Fruit fly (Drosophila melanogaster) whole organism, embryonic: Measurements from ENCODE around the gene Orp8.

Experiments
- ATbp ChIP-seq: fragments of 200-800 bp; sonication (Bioruptor generic); optimal IDR thresholded peaks from 2 replicates; lab custom pipeline; 2017; ENCODE audit warnings: missing biosample characterization, mild to moderate bottlenecking, missing genetic modification characterization, missing genetic modification reagents
- B-H2 ChIP-seq: fragments of 200-800 bp; sonication (Bioruptor generic); optimal IDR thresholded peaks from 2 replicates; lab custom pipeline; 2018; ENCODE audit warnings: missing biosample characterization, mild to moderate bottlenecking, missing genetic modification characterization
- Bteb2 ChIP-seq: fragments of 200-800 bp; sonication (Bioruptor generic); optimal IDR thresholded peaks from 2 replicates; lab custom pipeline; 2016; ENCODE audit warnings: missing biosample characterization, missing genetic modification characterization
- CG10543 ChIP-seq: fragments of 200-800 bp; sonication (Bioruptor generic); optimal IDR thresholded peaks from 3 replicates; lab custom pipeline; 2017; ENCODE audit warnings: missing biosample characterization, mild to moderate bottlenecking, missing genetic modification characterization, moderate library complexity
- CG10565 ChIP-seq: fragments of 200-800 bp; sonication (Bioruptor generic); optimal IDR thresholded peaks from 3 replicates; lab custom pipeline; 2016; ENCODE audit warnings: missing biosample characterization, mild to moderate bottlenecking, missing genetic modification characterization
- CG10979 ChIP-seq: fragments of 200-800 bp; sonication (Bioruptor generic); optimal IDR thresholded peaks from 2 replicates; lab custom pipeline; 2018; ENCODE audit warnings: missing biosample characterization, mild to moderate bottlenecking, missing genetic modification characterization, moderate library complexity
- CG1233 ChIP-seq: fragments of 200-800 bp; sonication (Bioruptor generic); optimal IDR thresholded peaks from 4 replicates; lab custom pipeline; 2018; ENCODE audit warnings: missing biosample characterization, mild to moderate bottlenecking, missing genetic modification characterization
- CG17829 ChIP-seq: fragments of 200-800 bp; optimal IDR thresholded peaks from 2 replicates; lab custom pipeline; 2019; ENCODE audit warnings: missing biosample characterization, mild to moderate bottlenecking, missing genetic modification characterization, moderate library complexity
- CG2199 ChIP-seq: fragments of 200-800 bp; sonication (Bioruptor generic); IDR thresholded peaks from 3 replicates; pipeline ENCODE4 v1.3.6; 2022; ENCODE audit warnings: missing biosample characterization, missing genetic modification characterization
- CG32772 ChIP-seq: fragments of 200-800 bp; sonication (Bioruptor generic); IDR thresholded peaks from 2 replicates; pipeline ENCODE4 v1.3.6; 2022; ENCODE audit warnings: missing biosample characterization, missing genetic modification characterization
- CG3281 ChIP-seq: fragments of 200-800 bp; sonication (Bioruptor generic); optimal IDR thresholded peaks from 3 replicates; lab custom pipeline; 2017; ENCODE audit warnings: missing biosample characterization, mild to moderate bottlenecking, missing genetic modification characterization
- CG34422 ChIP-seq: fragments of 200-800 bp; sonication (Bioruptor generic); IDR thresholded peaks from 3 replicates; pipeline ENCODE4 v1.3.6; 2022; ENCODE audit warnings: missing biosample characterization, missing genetic modification characterization
- CG3726 ChIP-seq: fragments of 200-800 bp; sonication (Bioruptor generic); IDR thresholded peaks from 3 replicates; pipeline ENCODE4, ENCODE4 v1.3.6; 2022; ENCODE audit warnings: missing biosample characterization, missing genetic modification characterization
- CG43689 ChIP-seq: fragments of 200-800 bp; sonication (Bioruptor generic); IDR thresholded peaks from 2 replicates; pipeline ENCODE4 v1.3.6; 2022; ENCODE audit warnings: missing biosample characterization, missing genetic modification characterization
- CG5245 ChIP-seq: fragments of 200-800 bp; sonication (Bioruptor generic); optimal IDR thresholded peaks from 3 replicates; lab custom pipeline; 2016; ENCODE audit warnings: missing biosample characterization, missing genetic modification characterization
- CG6175 ChIP-seq: fragments of 200-800 bp; sonication (Bioruptor generic); IDR thresholded peaks from 3 replicates; pipeline ENCODE4 v1.3.6; 2022; ENCODE audit warnings: missing biosample characterization, missing genetic modification characterization
- CG6683 ChIP-seq: fragments of 200-800 bp; sonication (Bioruptor generic); optimal IDR thresholded peaks from 2 replicates; lab custom pipeline; 2017; ENCODE audit warnings: missing biosample characterization, mild to moderate bottlenecking, missing genetic modification characterization, missing genetic modification reagents
- CG7556 ChIP-seq: fragments of 200-800 bp; sonication (Bioruptor generic); optimal IDR thresholded peaks from 2 replicates; lab custom pipeline; 2017; ENCODE audit warnings: missing biosample characterization, mild to moderate bottlenecking, missing genetic modification characterization
- CG7839 ChIP-seq: fragments of 200-800 bp; sonication (Bioruptor generic); optimal IDR thresholded peaks from 3 replicates; lab custom pipeline; 2018; ENCODE audit warnings: missing biosample characterization, mild to moderate bottlenecking, missing genetic modification characterization, moderate library complexity
- CG8388 ChIP-seq: fragments of 200-800 bp; sonication (Bioruptor generic); optimal IDR thresholded peaks from 2 replicates; lab custom pipeline; 2019; ENCODE audit warnings: missing biosample characterization, mild to moderate bottlenecking, missing genetic modification characterization, moderate library complexity
- CG8924 ChIP-seq: fragments of 200-800 bp; optimal IDR thresholded peaks from 3 replicates; lab custom pipeline; 2019; ENCODE audit warnings: missing biosample characterization, mild to moderate bottlenecking, missing genetic modification characterization, moderate library complexity
- CG9215 ChIP-seq: fragments of 200-800 bp; sonication (Bioruptor generic); IDR thresholded peaks from 2 replicates; pipeline ENCODE4 v1.3.6; 2022; ENCODE audit warnings: missing biosample characterization, missing genetic modification characterization
- CrebB ChIP-seq: fragments of 200-800 bp; sonication (Bioruptor generic); optimal IDR thresholded peaks from 3 replicates; lab custom pipeline; 2018; ENCODE audit warnings: missing biosample characterization, mild to moderate bottlenecking, missing genetic modification characterization
- Dp ChIP-seq: fragments of 200-800 bp; sonication (Bioruptor generic); optimal IDR thresholded peaks from 2 replicates; lab custom pipeline; 2018; ENCODE audit warnings: missing biosample characterization, mild to moderate bottlenecking, missing genetic modification characterization, moderate library complexity
- Drgx ChIP-seq: fragments of 200-800 bp; sonication (Bioruptor generic); IDR thresholded peaks from 2 replicates; pipeline ENCODE4 v1.3.6; 2022; ENCODE audit warnings: missing biosample characterization, missing genetic modification characterization
- Elba2 ChIP-seq: fragments of 200-800 bp; sonication (Bioruptor generic); optimal IDR thresholded peaks from 3 replicates; lab custom pipeline; 2016; ENCODE audit warnings: missing biosample characterization, missing genetic modification characterization
- Lpt ChIP-seq: fragments of >200 bp; optimal IDR thresholded peaks from 2 replicates; lab custom pipeline; 2018; ENCODE audit warnings: missing biosample characterization, missing genetic modification characterization
- Med ChIP-seq: fragments of 200-800 bp; sonication (Bioruptor generic); peaks from one replicate; lab custom pipeline; 2016; ENCODE audit warnings: missing biosample characterization, missing genetic modification characterization, mild to moderate bottlenecking, inconsistent platforms, moderate library complexity
- Nf-YB ChIP-seq: fragments of 200-800 bp; sonication (Bioruptor generic); optimal IDR thresholded peaks from 3 replicates; lab custom pipeline; 2019; ENCODE audit warnings: missing biosample characterization, mild to moderate bottlenecking, missing genetic modification characterization, moderate library complexity
- Pdp1 ChIP-seq, 2 experiments: fragments of 200-800 bp; sonication (Bioruptor generic); optimal IDR thresholded peaks; 3 replicates each; lab custom pipeline; 2016; ENCODE audit warnings: missing biosample characterization in 2 of 2, missing genetic modification characterization in 2 of 2, mild to moderate bottlenecking in 1 of 2, moderate library complexity in 1 of 2
- Spps ChIP-seq: fragments of 200-800 bp; sonication (Bioruptor generic); optimal IDR thresholded peaks from 2 replicates; lab custom pipeline; 2018; ENCODE audit warnings: missing biosample characterization, mild to moderate bottlenecking, missing genetic modification characterization
- bcd ChIP-seq: fragments of 200-800 bp; sonication (Bioruptor generic); optimal IDR thresholded peaks from 2 replicates; lab custom pipeline; 2017; ENCODE audit warnings: missing biosample characterization, mild to moderate bottlenecking, missing genetic modification characterization
- cad ChIP-seq: fragments of >200 bp; optimal IDR thresholded peaks from 2 replicates; lab custom pipeline; 2017; ENCODE audit warnings: missing biosample characterization, missing genetic modification characterization
- corto ChIP-seq: fragments of 200-800 bp; sonication (Bioruptor generic); optimal IDR thresholded peaks from 2 replicates; lab custom pipeline; 2016; ENCODE audit warnings: missing biosample characterization, mild to moderate bottlenecking, missing genetic modification characterization, moderate library complexity
- fd96Cb ChIP-seq: fragments of 200-800 bp; sonication (Bioruptor generic); optimal IDR thresholded peaks from 2 replicates; lab custom pipeline; 2018; ENCODE audit warnings: missing biosample characterization, mild to moderate bottlenecking, missing genetic modification characterization, moderate library complexity
- ftz-f1 ChIP-seq: fragments of 200-800 bp; sonication (Bioruptor generic); optimal IDR thresholded peaks from 2 replicates; lab custom pipeline; 2016; ENCODE audit warnings: missing biosample characterization, missing genetic modification characterization
- gfzf ChIP-seq: fragments of 200-800 bp; sonication (Bioruptor generic); optimal IDR thresholded peaks from 2 replicates; lab custom pipeline; 2016; ENCODE audit warnings: missing biosample characterization, mild to moderate bottlenecking, missing genetic modification characterization, moderate library complexity
- jigr1 ChIP-seq: fragments of 200-800 bp; sonication (Bioruptor generic); IDR thresholded peaks from 3 replicates; pipeline ENCODE4 v1.3.6; 2022; ENCODE audit warnings: missing biosample characterization, missing genetic modification characterization
- lbe ChIP-seq: fragments of 200-800 bp; sonication (Bioruptor generic); optimal IDR thresholded peaks from 2 replicates; lab custom pipeline; 2016; ENCODE audit warnings: missing biosample characterization, mild to moderate bottlenecking, missing genetic modification characterization
- mld ChIP-seq: fragments of 200-800 bp; sonication (Bioruptor generic); IDR thresholded peaks from 3 replicates; pipeline ENCODE4 v1.3.6; 2022; ENCODE audit warnings: missing biosample characterization, missing genetic modification characterization; ENCODE audit not compliant: partially characterized antibody
- pros ChIP-seq: fragments of 200-800 bp; sonication (Bioruptor generic); optimal IDR thresholded peaks from 3 replicates; lab custom pipeline; 2019; ENCODE audit warnings: missing biosample characterization, mild to moderate bottlenecking, missing genetic modification characterization, moderate library complexity
- run ChIP-seq: fragments of 200-800 bp; sonication (Bioruptor generic); optimal IDR thresholded peaks from 3 replicates; lab custom pipeline; 2018; ENCODE audit warnings: missing biosample characterization, mild to moderate bottlenecking, missing genetic modification characterization
- salm ChIP-seq: fragments of 200-800 bp; sonication (Bioruptor generic); optimal IDR thresholded peaks from 2 replicates; lab custom pipeline; 2018; ENCODE audit warnings: missing biosample characterization, mild to moderate bottlenecking, missing genetic modification characterization
- sima ChIP-seq: fragments of 200-800 bp; sonication (Bioruptor generic); optimal IDR thresholded peaks from 2 replicates; lab custom pipeline; 2016; ENCODE audit warnings: missing biosample characterization, missing genetic modification characterization
- sr ChIP-seq: fragments of 200-800 bp; sonication (Bioruptor generic); IDR thresholded peaks from 3 replicates; pipeline ENCODE4 v1.3.6; 2022; ENCODE audit warnings: missing biosample characterization, missing genetic modification characterization
- vnd ChIP-seq: fragments of 200-800 bp; sonication (Bioruptor generic); IDR thresholded peaks from 3 replicates; pipeline ENCODE4 v1.3.6; 2022; ENCODE audit warnings: missing biosample characterization, missing genetic modification characterization; ENCODE audit not compliant: partially characterized antibody
- yki ChIP-seq: fragments of >200 bp; optimal IDR thresholded peaks from 3 replicates; lab custom pipeline; 2018
- zen ChIP-seq: fragments of 200-800 bp; sonication (Bioruptor generic); optimal IDR thresholded peaks from 3 replicates; lab custom pipeline; 2018; ENCODE audit warnings: missing biosample characterization, mild to moderate bottlenecking, missing genetic modification characterization, moderate library complexity
- zf30C ChIP-seq: fragments of 200-800 bp; sonication (Bioruptor generic); optimal IDR thresholded peaks from 3 replicates; lab custom pipeline; 2018; ENCODE audit warnings: missing biosample characterization, mild to moderate bottlenecking, missing genetic modification characterization

Gene Orp8

dm6 chr3R:20261225-20261968, 47.7 kb upstream of the Orp8 start (continued):
- TF ChIP-seq CG34422 (GFP tag; lab: Robert Waterston, UW) (peak; percentile 82), jigr1 (peak; percentile 73; the same call in 2 of the 3 replicates), CG7556 (GFP tag; lab: Kevin White, UChicago) (peak; percentile 87), CG9215 (peak; percentile 78), CG5245 (GFP tag; lab: Kevin White, UChicago) (peak; percentile 54), Pdp1 (GFP tag; optimal IDR thresholded peaks at IDR 0.05; lab: Kevin White, UChicago) (peak in 1 of 2 experiments; percentile 71), run (tag; lab: Kevin White, UChicago) (peak; percentile 62), mld (no peak), cad (no peak), bcd (peak; percentile 83), Nf-YB (GFP tag; lab: Kevin White, UChicago) (peak; percentile 68), sr (GFP tag; lab: Robert Waterston, UW) (no peak; the same call in 2 of the 3 replicates), Bteb2 (GFP tag; lab: Kevin White, UChicago) (peak; percentile 74), CG32772 (GFP tag; lab: Robert Waterston, UW) (peak; percentile 80), CG8388 (GFP tag; lab: Kevin White, UChicago) (peak; percentile 97), zen (tag; lab: Kevin White, UChicago) (peak; percentile 56), CG6175 (GFP tag; lab: Robert Waterston, UW) (0 out of 3 replicates have a peak, but pooled peaks have one; percentile 35), yki (no peak), Med (GFP tag; lab: Kevin White, UChicago) (peak; percentile 96), ftz-f1 (GFP tag; lab: Kevin White, UChicago) (no peak), B-H2 (GFP tag; lab: Kevin White, UChicago) (peak; percentile 68), CG6683 (GFP tag; lab: Kevin White, UChicago) (peak; percentile 84), ATbp (peak; percentile 71), CrebB (tag; lab: Kevin White, UChicago) (peak; percentile 84), CG3726 (GFP tag; lab: Robert Waterston, UW) (no peak; the same call in 2 of the 3 replicates), CG10565 (GFP tag; lab: Kevin White, UChicago) (no peak), Dp (GFP tag; lab: Kevin White, UChicago) (no peak), fd96Cb (tag; lab: Kevin White, UChicago) (peak; percentile 82), lbe (GFP tag; lab: Kevin White, UChicago) (peak; percentile 83), Spps (tag; lab: Kevin White, UChicago) (peak; percentile 52), CG2199 (GFP tag; lab: Robert Waterston, UW) (peak; percentile 77; the same call in 2 of the 3 replicates), pros (GFP tag; lab: Kevin White, UChicago) (no peak), gfzf (GFP tag; lab: Kevin White, UChicago) (no peak), CG7839 (tag; lab: Kevin White, UChicago) (peak; percentile 92), salm (tag; lab: Kevin White, UChicago) (peak; percentile 79), Drgx (GFP tag; lab: Robert Waterston, UW) (peak; percentile 97), Elba2 (no peak), corto (GFP tag; lab: Kevin White, UChicago) (peak; percentile 69), CG10543 (GFP tag; lab: Kevin White, UChicago) (peak; percentile 84), CG10979 (tag; lab: Kevin White, UChicago) (peak; percentile 79), CG17829 (tag; lab: Kevin White, UChicago) (peak; percentile 83), vnd (GFP tag; lab: Robert Waterston, UW) (no peak), CG1233 (GFP tag; lab: Kevin White, UChicago) (peak; percentile 87), zf30C (GFP tag; lab: Kevin White, UChicago) (no peak), CG3281 (GFP tag; lab: Kevin White, UChicago) (peak; percentile 94), CG8924 (tag; lab: Kevin White, UChicago) (peak; percentile 93), sima (GFP tag; lab: Kevin White, UChicago) (no peak), Lpt (no peak), CG43689 (peak; percentile 61; the same call in 1 of the 2 replicates)
